Worm (Caenorhabditis elegans): ENCODE measurements around the gene srt-33.

DNA sequence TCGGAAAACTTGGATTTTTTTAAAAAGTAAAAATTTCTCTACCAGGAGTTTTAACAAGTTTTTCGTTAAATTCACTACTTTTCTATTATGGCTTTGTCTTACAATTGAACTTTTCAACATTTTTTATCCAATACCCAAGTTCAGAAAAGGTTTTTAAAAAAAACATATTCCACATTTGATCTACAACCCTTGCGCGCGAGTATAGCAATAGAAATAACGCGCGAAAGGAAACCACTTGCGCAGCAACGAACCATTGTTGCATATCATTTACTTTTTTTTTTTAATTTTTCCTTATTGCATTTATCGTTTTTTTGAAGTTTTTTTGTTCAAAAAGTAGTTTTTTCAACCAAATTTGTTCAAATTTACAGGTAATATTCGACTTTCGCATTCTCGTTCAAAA lies 6.1 kb upstream of the srt-33 start, which contains the start of gene F40G12.11:
- TF ChIP-seq ama-1 (optimal IDR thresholded peaks at IDR 0.05) (no peak), ztf-4 (tag; optimal IDR thresholded peaks at IDR 0.05) (no peak), nhr-237 (tag; optimal IDR thresholded peaks at IDR 0.05) (no peak), pqm-1 (tag; optimal IDR thresholded peaks at IDR 0.05) (no peak), nhr-12 (tag; optimal IDR thresholded peaks at IDR 0.05) (no peak), fkh-10 (GFP tag; optimal IDR thresholded peaks at IDR 0.05) (no peak)
